Fruit fly (Drosophila melanogaster): ENCODE measurements around the gene CG6276.
A peak's percentile ranks its signal among the peaks of the same experiment; 100 is the strongest.

CG6276 gene

DNA sequence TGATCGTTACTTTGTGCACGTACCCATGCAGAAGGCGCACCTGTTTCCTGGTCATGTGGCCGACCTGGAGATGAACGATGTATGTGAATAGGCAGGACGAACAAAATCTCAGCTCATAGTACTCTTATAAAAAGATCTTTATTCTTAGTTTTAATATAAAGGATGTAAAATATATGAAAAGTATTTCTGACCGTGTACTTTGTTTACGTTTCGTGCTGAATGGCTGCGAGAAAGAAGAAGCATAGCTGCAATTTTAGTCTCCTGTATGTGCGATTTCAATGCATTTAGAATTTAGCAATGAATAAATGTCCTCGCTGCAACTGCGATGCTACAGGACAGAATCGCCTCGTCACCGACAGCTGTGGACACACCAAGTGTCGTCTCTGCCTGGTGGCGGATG is 28.0 kb upstream of the CG6276 start, which contains the start of the genes CG42726 and CG42727 (continued):
- TF ChIP-seq sob (GFP tag; IDR thresholded peaks at IDR 0.05) (0 out of 2 replicates have a peak, but pooled peaks have one; percentile 42), dpn (GFP tag; optimal IDR thresholded peaks at IDR 0.05) (peak in 1 of 2 experiments; percentile 46), sisA (GFP tag; IDR thresholded peaks at IDR 0.05) (peak; percentile 30), sens (GFP tag) (peak; percentile 58), Abd-B (GFP tag; optimal IDR thresholded peaks at IDR 0.05) (no peak), rib (GFP tag; IDR thresholded peaks at IDR 0.05) (no peak), Six4 (GFP tag; optimal IDR thresholded peaks at IDR 0.05) (no peak), CG14014 (GFP tag; IDR thresholded peaks at IDR 0.05) (peak; percentile 62), ase (GFP tag; IDR thresholded peaks at IDR 0.05) (no peak), repo (GFP tag; optimal IDR thresholded peaks at IDR 0.05) (no peak), sna (GFP tag; IDR thresholded peaks at IDR 0.05; ENCODE audit: partially characterized antibody) (no peak), Ptx1 (GFP tag; IDR thresholded peaks at IDR 0.05) (peak; percentile 31; the same call in 1 of the 2 replicates), slou (GFP tag; optimal IDR thresholded peaks at IDR 0.05) (no peak), CG1792 (GFP tag; optimal IDR thresholded peaks at IDR 0.05) (no peak), CG10979 (tag; optimal IDR thresholded peaks at IDR 0.05) (peak; percentile 30), H2.0 (GFP tag; IDR thresholded peaks at IDR 0.05) (0 out of 2 replicates have a peak, but pooled peaks have one; percentile 19), Oli (tag; optimal IDR thresholded peaks at IDR 0.05) (peak; percentile 26), Chrac-16 (GFP tag; optimal IDR thresholded peaks at IDR 0.05) (peak; percentile 25), Mrtf (GFP tag; IDR thresholded peaks at IDR 0.05) (0 out of 3 replicates have a peak, but pooled peaks have one; percentile 12), MBD-R2 (GFP tag; IDR thresholded peaks at IDR 0.05) (peak; percentile 94), CG3163 (GFP tag; optimal IDR thresholded peaks at IDR 0.05) (no peak), H15 (GFP tag; IDR thresholded peaks at IDR 0.05) (no peak), gem (tag; optimal IDR thresholded peaks at IDR 0.05) (peak; percentile 54), CG3838 (GFP tag; optimal IDR thresholded peaks at IDR 0.05) (peak; percentile 2), Aef1 (GFP tag; IDR thresholded peaks at IDR 0.05) (no peak), hb (GFP tag; IDR thresholded peaks at IDR 0.05; ENCODE audit: partially characterized antibody) (no peak), klu (GFP tag; IDR thresholded peaks at IDR 0.05) (no peak), hth (optimal IDR thresholded peaks at IDR 0.05) (no peak), Dll (GFP tag; IDR thresholded peaks at IDR 0.05; ENCODE audit: partially characterized antibody) (no peak), HLH54F (GFP tag; optimal IDR thresholded peaks at IDR 0.05) (peak; percentile 13), CG9932 (GFP tag; IDR thresholded peaks at IDR 0.05) (peak; percentile 53), stwl (tag; optimal IDR thresholded peaks at IDR 0.05) (peak; percentile 23), Hr51 (GFP tag; optimal IDR thresholded peaks at IDR 0.05) (no peak), CG6689 (GFP tag; IDR thresholded peaks at IDR 0.05) (peak; percentile 38; the same call in 1 of the 2 replicates), Fer1 (GFP tag; optimal IDR thresholded peaks at IDR 0.05) (peak; percentile 50), CG11456 (GFP tag; IDR thresholded peaks at IDR 0.05) (no peak), CG1603 (tag; optimal IDR thresholded peaks at IDR 0.05) (peak; percentile 45), lmd (GFP tag; IDR thresholded peaks at IDR 0.05) (peak; percentile 40), jing (GFP tag; optimal IDR thresholded peaks at IDR 0.05) (no peak), CG17361 (GFP tag; IDR thresholded peaks at IDR 0.05) (0 out of 3 replicates have a peak, but pooled peaks have one; percentile 15), ab (GFP tag; optimal IDR thresholded peaks at IDR 0.05) (no peak), twi (tag; optimal IDR thresholded peaks at IDR 0.05) (no peak), chm (GFP tag; IDR thresholded peaks at IDR 0.05) (no peak), yki (optimal IDR thresholded peaks at IDR 0.05) (no peak), CG4730 (GFP tag; IDR thresholded peaks at IDR 0.05) (0 out of 2 replicates have a peak, but pooled peaks have one; percentile 19), Pdp1 (GFP tag; optimal IDR thresholded peaks at IDR 0.05) (peak in 1 of 2 experiments; percentile 31), Sox100B (GFP tag; optimal IDR thresholded peaks at IDR 0.05) (no peak), CG13775 (GFP tag; optimal IDR thresholded peaks at IDR 0.05) (peak; percentile 14), CG3847 (GFP tag; IDR thresholded peaks at IDR 0.05) (peak; percentile 18; the same call in 1 of the 2 replicates), CG17385 (GFP tag; optimal IDR thresholded peaks at IDR 0.05) (peak; percentile 96), Kr (GFP tag; optimal IDR thresholded peaks at IDR 0.05) (no peak), dm (GFP tag; optimal IDR thresholded peaks at IDR 0.05) (no peak)

Data from whole organism, embryonic.